Worm (Caenorhabditis elegans) whole organism, L2 larva: ENCODE data around the gene cutl-24.
A peak's percentile ranks its signal among the peaks of the same experiment; 100 is the strongest.

Experiments
- C34F6.9 ChIP-seq: fragments of 150-350 bp; optimal IDR thresholded peaks from 2 replicates; lab custom pipeline; 2014; ENCODE audit warnings: missing biosample characterization, missing genetic modification characterization
- F13H6.1 ChIP-seq: sonication (generic microtip); optimal IDR thresholded peaks from 2 replicates; lab custom pipeline; 2016; ENCODE audit warnings: missing genetic modification characterization, missing compliant biosample characterization
- R02D3.7 ChIP-seq: fragments of 150-350 bp; optimal IDR thresholded peaks from 2 replicates; lab custom pipeline; 2014; ENCODE audit warnings: missing biosample characterization, missing genetic modification characterization
- Y55F3AM.14 ChIP-seq: fragments of 200-800 bp; sonication (Bioruptor generic); optimal IDR thresholded peaks from 2 replicates; lab custom pipeline; 2018; ENCODE audit warnings: mild to moderate bottlenecking, missing genetic modification characterization, missing compliant biosample characterization
- ZK546.5 ChIP-seq: sonication (generic microtip); optimal IDR thresholded peaks from 2 replicates; lab custom pipeline; 2017; ENCODE audit warnings: missing biosample characterization, missing genetic modification characterization
- ama-1 ChIP-seq: fragments of 150-350 bp; optimal IDR thresholded peaks from 2 replicates; lab custom pipeline; 2018; ENCODE audit warnings: inconsistent platforms
- blmp-1 ChIP-seq: sonication (generic microtip); optimal IDR thresholded peaks from 2 replicates; lab custom pipeline; 2017; ENCODE audit warnings: missing genetic modification characterization, mild to moderate bottlenecking, missing compliant biosample characterization, antibody characterized with exemption, moderate library complexity; ENCODE audit not compliant: insufficient read depth
- ceh-82 ChIP-seq: fragments of 150-350 bp; optimal IDR thresholded peaks from 2 replicates; lab custom pipeline; 2014; ENCODE audit warnings: missing biosample characterization, missing genetic modification characterization
- crh-2 ChIP-seq: sonication (generic microtip); optimal IDR thresholded peaks from 2 replicates; lab custom pipeline; 2017; ENCODE audit warnings: missing biosample characterization, missing genetic modification characterization
- egl-27 ChIP-seq: sonication (generic microtip); optimal IDR thresholded peaks from 3 replicates; lab custom pipeline; 2017; ENCODE audit warnings: missing biosample characterization, missing genetic modification reagents, missing genetic modification characterization
- elt-3 ChIP-seq: sonication (generic microtip); optimal IDR thresholded peaks from 2 replicates; lab custom pipeline; 2017; ENCODE audit warnings: missing biosample characterization, missing genetic modification characterization
- fos-1 ChIP-seq: fragments of 150-350 bp; optimal IDR thresholded peaks from 2 replicates; lab custom pipeline; 2014; ENCODE audit warnings: missing biosample characterization, missing genetic modification characterization
- gmeb-1 ChIP-seq: fragments of 150-350 bp; optimal IDR thresholded peaks from 2 replicates; lab custom pipeline; 2014; ENCODE audit warnings: missing biosample characterization, missing genetic modification characterization
- lin-11 ChIP-seq: fragments of 150-350 bp; sonication (generic microtip); optimal IDR thresholded peaks from 2 replicates; lab custom pipeline; 2014; ENCODE audit warnings: missing biosample characterization, missing genetic modification characterization, inconsistent platforms, mixed read lengths
- lin-13 ChIP-seq: fragments of 150-350 bp; optimal IDR thresholded peaks from 2 replicates; lab custom pipeline; 2014; ENCODE audit warnings: missing biosample characterization, missing genetic modification reagents, missing genetic modification characterization
- lsy-2 ChIP-seq, 2 experiments: fragments of 150-350 bp in 1 of 2; sonication (generic microtip) in 1 of 2; optimal IDR thresholded peaks; 2 replicates each; lab custom pipeline; 2014 to 2017; ENCODE audit warnings: missing biosample characterization in 2 of 2, missing genetic modification characterization in 2 of 2
- mbf-1 ChIP-seq: sonication (generic microtip); optimal IDR thresholded peaks from 2 replicates; lab custom pipeline; 2017; ENCODE audit warnings: missing biosample characterization, missing genetic modification characterization
- nhr-11 ChIP-seq: fragments of 150-350 bp; optimal IDR thresholded peaks from 2 replicates; lab custom pipeline; 2014; ENCODE audit warnings: missing biosample characterization, missing genetic modification characterization
- nhr-12 ChIP-seq: fragments of 150-350 bp; optimal IDR thresholded peaks from 2 replicates; lab custom pipeline; 2014; ENCODE audit warnings: missing biosample characterization, missing genetic modification characterization
- nhr-129 ChIP-seq: fragments of 150-350 bp; optimal IDR thresholded peaks from 2 replicates; lab custom pipeline; 2014; ENCODE audit warnings: missing biosample characterization, missing genetic modification characterization
- nhr-21 ChIP-seq: fragments of 150-350 bp; optimal IDR thresholded peaks from 2 replicates; lab custom pipeline; 2014; ENCODE audit warnings: missing biosample characterization, missing genetic modification characterization
- nhr-23 ChIP-seq: fragments of 150-350 bp; optimal IDR thresholded peaks from 2 replicates; lab custom pipeline; 2014; ENCODE audit warnings: missing biosample characterization, missing genetic modification reagents, missing genetic modification characterization
- nhr-237 ChIP-seq: fragments of 150-350 bp; optimal IDR thresholded peaks from 2 replicates; lab custom pipeline; 2014; ENCODE audit warnings: missing biosample characterization, missing genetic modification characterization
- nhr-6 ChIP-seq: fragments of 150-350 bp; optimal IDR thresholded peaks from 2 replicates; lab custom pipeline; 2014; ENCODE audit warnings: missing biosample characterization, missing genetic modification characterization
- peb-1 ChIP-seq: fragments of 150-350 bp; optimal IDR thresholded peaks from 2 replicates; lab custom pipeline; 2014; ENCODE audit warnings: missing biosample characterization, missing genetic modification characterization
- skn-1 ChIP-seq: sonication (generic microtip); optimal IDR thresholded peaks from 2 replicates; lab custom pipeline; 2017; ENCODE audit warnings: missing biosample characterization, missing genetic modification characterization
- sma-3 ChIP-seq: sonication (generic microtip); optimal IDR thresholded peaks from 2 replicates; lab custom pipeline; 2016; ENCODE audit warnings: missing genetic modification reagents, missing genetic modification characterization, missing compliant biosample characterization
- snpc-4 ChIP-seq: fragments of 150-350 bp; optimal IDR thresholded peaks from 2 replicates; lab custom pipeline; 2014; ENCODE audit warnings: missing biosample characterization, missing genetic modification characterization
- unc-55 ChIP-seq: fragments of 150-350 bp; sonication (generic microtip); optimal IDR thresholded peaks from 3 replicates; lab custom pipeline; 2014; ENCODE audit warnings: missing biosample characterization, missing genetic modification reagents, missing genetic modification characterization
- unc-62 ChIP-seq: fragments of 150-350 bp; optimal IDR thresholded peaks from 2 replicates; lab custom pipeline; 2014; ENCODE audit warnings: missing biosample characterization, missing genetic modification reagents, missing genetic modification characterization
- ztf-4 ChIP-seq: fragments of 150-350 bp; optimal IDR thresholded peaks from 2 replicates; lab custom pipeline; 2014; ENCODE audit warnings: missing biosample characterization, missing genetic modification characterization

Gene cutl-24

DNA sequence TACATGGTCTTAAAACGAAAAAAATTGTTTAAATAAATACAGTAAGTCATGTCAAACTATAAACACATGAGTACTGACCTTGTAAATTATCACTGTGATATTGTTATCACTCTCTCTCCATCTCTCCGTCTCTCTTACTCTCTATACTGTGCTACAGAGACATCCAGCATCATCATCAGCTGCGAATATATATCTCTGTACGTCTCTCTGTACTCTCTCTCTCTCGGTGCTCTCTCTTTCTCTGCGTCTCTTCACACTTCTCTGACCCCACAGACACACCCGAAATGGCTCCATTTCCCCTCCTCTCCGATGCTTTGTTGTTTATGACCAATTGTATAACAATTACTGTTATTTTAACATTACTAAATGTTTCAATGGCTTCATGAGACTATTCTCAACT lies 45.7 kb downstream of the cutl-24 start:
- TF ChIP-seq blmp-1 (no peak), skn-1 (tag; lab: Kevin White, UChicago) (no peak), peb-1 (tag; lab: Kevin White, UChicago) (no peak), ama-1 (lab: Kevin White, UChicago) (no peak), nhr-6 (tag; lab: Kevin White, UChicago) (no peak), nhr-11 (tag; lab: Kevin White, UChicago) (no peak), R02D3.7 (tag; lab: Kevin White, UChicago) (no peak), F13H6.1 (peak; percentile 34), nhr-23 (tag; lab: Kevin White, UChicago) (no peak), fos-1 (tag; lab: Kevin White, UChicago) (peak; percentile 56), nhr-21 (no peak), gmeb-1 (peak; percentile 68), crh-2 (tag; lab: Kevin White, UChicago) (peak; percentile 53), nhr-129 (tag; lab: Kevin White, UChicago) (peak; percentile 48), lsy-2 (tag; optimal IDR thresholded peaks at IDR 0.05; lab: Kevin White, UChicago) (peak in 1 of 2 experiments; percentile 36), snpc-4 (no peak), nhr-237 (no peak), unc-55 (GFP tag; lab: Kevin White, UChicago) (peak; percentile 43), sma-3 (GFP tag; lab: Kevin White, UChicago) (peak; percentile 57), ceh-82 (tag; lab: Kevin White, UChicago) (no peak), C34F6.9 (tag; lab: Kevin White, UChicago) (peak; percentile 27), egl-27 (tag; lab: Kevin White, UChicago) (peak; percentile 21), ZK546.5 (tag; lab: Kevin White, UChicago) (no peak), nhr-12 (tag; lab: Kevin White, UChicago) (no peak), lin-13 (GFP tag; lab: Kevin White, UChicago) (peak; percentile 14), unc-62 (GFP tag; lab: Kevin White, UChicago) (no peak), lin-11 (no peak)

DNA sequence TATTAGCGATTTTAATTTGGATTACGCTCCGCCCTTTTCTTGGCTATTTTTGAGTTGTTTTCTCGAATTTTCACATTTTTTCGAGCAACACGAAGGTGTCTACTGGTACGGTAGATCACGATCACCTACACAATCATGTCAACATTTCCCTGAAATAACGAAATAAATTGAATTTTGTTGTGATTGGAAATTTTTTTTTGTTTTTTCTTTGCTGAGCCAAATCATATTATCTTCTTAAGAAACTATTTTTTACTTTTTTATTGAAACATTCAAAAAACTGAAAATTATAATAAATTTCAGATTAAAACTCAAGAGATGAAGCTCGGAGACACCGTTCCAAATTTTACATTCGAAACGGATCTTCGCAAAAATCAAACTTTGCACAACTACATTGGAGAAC lies 53.4 kb downstream of the cutl-24 start, which contains the start of gene prdx-6:
prdx-6 (plus strand) TSS at position 301 of the 400 bp plus-strand sequence.
- TF ChIP-seq lin-11: no peak
- no peak for TF ChIP-seq egl-27 (tag; lab: Kevin White, UChicago)
- TF ChIP-seq blmp-1: no peak
- TF ChIP-seq gmeb-1: no peak
- TF ChIP-seq unc-55 (GFP tag; lab: Kevin White, UChicago): no peak
- no peak for TF ChIP-seq Y55F3AM.14
- no peak for TF ChIP-seq unc-62 (GFP tag; lab: Kevin White, UChicago)
- no peak for TF ChIP-seq lin-13 (GFP tag; lab: Kevin White, UChicago)
- TF ChIP-seq nhr-6 (tag; lab: Kevin White, UChicago): no peak
- no peak for TF ChIP-seq peb-1 (tag; lab: Kevin White, UChicago)
- no peak for TF ChIP-seq ceh-82 (tag; lab: Kevin White, UChicago)
- TF ChIP-seq elt-3 (tag; lab: Kevin White, UChicago): no peak
- TF ChIP-seq mbf-1: no peak
- TF ChIP-seq ama-1 (lab: Kevin White, UChicago): no peak
- no peak for TF ChIP-seq F13H6.1
- TF ChIP-seq ztf-4 (tag; lab: Kevin White, UChicago): no peak
